Worm (Caenorhabditis elegans) whole organism, early embryonic: ENCODE data around the gene clec-10.
A peak's percentile ranks its signal among the peaks of the same experiment; 100 is the strongest.

ENCODE experiments used
- B0310.2 ChIP-seq: sonication (generic microtip); optimal IDR thresholded peaks from 2 replicates; lab custom pipeline; 2016; ENCODE audit warnings: mild to moderate bottlenecking, missing genetic modification characterization, missing compliant biosample characterization
- F13C5.2 ChIP-seq: sonication (generic microtip); optimal IDR thresholded peaks from 2 replicates; lab custom pipeline; 2017; ENCODE audit warnings: mild to moderate bottlenecking, missing genetic modification characterization, inconsistent platforms, missing compliant biosample characterization
- ama-1 ChIP-seq: fragments of 150-350 bp; optimal IDR thresholded peaks from 2 replicates; lab custom pipeline; 2014
- hmg-4 ChIP-seq: fragments of 200-800 bp; sonication (Bioruptor generic); optimal IDR thresholded peaks from 2 replicates; lab custom pipeline; 2018; ENCODE audit warnings: mild to moderate bottlenecking, missing genetic modification characterization, missing compliant biosample characterization
- hnd-1 ChIP-seq: sonication (generic microtip); optimal IDR thresholded peaks from 2 replicates; lab custom pipeline; 2016; ENCODE audit warnings: missing genetic modification characterization, missing compliant biosample characterization
- scrt-1 ChIP-seq: fragments of 200-800 bp; sonication (Bioruptor generic); IDR thresholded peaks from 2 replicates; pipeline ENCODE4 v1.3.6; 2022; ENCODE audit warnings: missing genetic modification characterization, missing compliant biosample characterization
- sea-1 ChIP-seq: fragments of 200-800 bp; sonication (Bioruptor generic); conservative IDR thresholded peaks from 2 replicates; pipeline ENCODE4 v1.3.6; 2022; ENCODE audit warnings: missing genetic modification characterization, missing compliant biosample characterization
- tbx-11 ChIP-seq: fragments of 200-800 bp; sonication (Bioruptor generic); IDR thresholded peaks from 2 replicates; pipeline ENCODE4 v1.3.6; 2022; ENCODE audit warnings: missing genetic modification characterization, missing compliant biosample characterization

DNA sequence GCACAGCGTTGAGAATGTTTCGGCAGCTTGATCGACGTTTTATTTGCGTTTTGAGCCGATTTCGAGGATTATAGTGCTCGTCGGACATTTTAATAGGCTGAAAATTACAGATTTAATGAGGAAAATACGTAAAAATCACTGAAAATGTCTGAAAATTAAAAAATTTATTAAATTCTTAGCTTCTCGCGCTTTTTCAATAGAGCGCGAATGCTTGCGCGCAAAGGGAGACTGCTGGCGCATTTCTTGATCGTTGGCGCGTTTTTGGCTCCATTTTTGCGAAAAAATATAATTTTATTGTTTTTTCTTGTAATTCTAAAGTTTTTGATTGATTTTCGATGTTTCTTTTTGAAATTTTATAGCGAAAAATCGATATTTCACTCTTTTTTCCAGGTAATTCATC, 8.4 kb downstream of the clec-10 start, which contains the start of the genes dnsn-1 and C24H12.4:
- no peak for TF ChIP-seq sea-1 (GFP tag; lab: Robert Waterston, UW)
- no peak for TF ChIP-seq B0310.2
- TF ChIP-seq hnd-1 (tag; lab: Kevin White, UChicago) = no peak
- TF ChIP-seq ama-1 = no peak
- TF ChIP-seq hmg-4 = no peak
- peak; percentile 79 for TF ChIP-seq F13C5.2
- TF ChIP-seq tbx-11 = no peak
- TF ChIP-seq scrt-1 (GFP tag; lab: Robert Waterston, UW) = no peak
